Fruit fly (Drosophila melanogaster): ENCODE measurements around the gene Gr93c.

The Gr93c gene

DNA sequence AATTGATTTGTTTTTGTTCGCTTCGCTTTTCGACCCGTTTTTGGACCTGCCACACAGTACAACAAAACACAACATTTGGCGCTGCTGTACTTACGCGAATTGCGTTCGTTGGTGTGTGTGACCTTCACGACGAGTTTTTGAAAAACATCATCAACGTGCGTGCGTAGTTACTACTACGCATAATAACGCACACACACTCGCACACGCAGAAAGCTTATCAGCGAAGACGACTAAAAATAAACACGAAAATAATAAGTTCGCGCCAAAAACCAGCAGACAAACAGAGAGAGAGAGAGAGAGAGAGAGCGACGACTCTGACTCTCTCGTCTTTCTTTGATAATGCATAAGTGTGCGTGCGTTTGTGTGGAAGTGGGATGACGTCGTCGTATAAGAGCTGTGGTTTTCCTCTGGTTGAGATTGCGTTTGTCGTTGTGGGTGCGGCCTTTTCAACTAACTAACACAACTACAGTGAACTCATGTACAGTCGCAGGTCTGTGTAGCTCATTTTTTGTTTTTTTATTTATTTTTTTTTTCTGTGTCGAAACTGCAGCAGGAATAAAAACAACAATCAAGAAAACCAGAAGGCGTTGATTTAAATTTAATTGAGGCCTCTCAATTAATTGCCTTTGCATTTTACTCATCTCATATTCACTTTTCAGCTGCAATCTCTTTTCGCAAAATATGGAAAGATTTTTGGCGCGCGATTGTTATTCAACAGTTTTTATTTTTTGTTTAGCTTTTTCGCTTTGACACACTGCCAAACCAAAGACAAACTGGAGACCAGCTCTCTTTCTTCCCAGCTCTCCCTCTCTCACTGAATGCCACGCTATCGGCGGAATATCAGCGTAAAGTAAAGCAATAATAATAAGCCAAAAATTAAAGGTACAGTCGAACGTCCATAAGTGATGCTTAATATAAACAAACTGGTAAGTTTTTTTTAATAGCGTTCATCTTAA is 8.8 kb upstream of the Gr93c start (continued):
- peak; percentile 95 to 98 for TF ChIP-seq Trl (optimal IDR thresholded peaks at IDR 0.05)
- peak; percentile 63 for TF ChIP-seq Trl (GFP tag; optimal IDR thresholded peaks at IDR 0.05)
- TF ChIP-seq tup (GFP tag; optimal IDR thresholded peaks at IDR 0.05), result no peak
- TF ChIP-seq Dbx (GFP tag; IDR thresholded peaks at IDR 0.05), result 0 out of 3 replicates have a peak, but pooled peaks have one; percentile 10
- TF ChIP-seq chif (GFP tag; optimal IDR thresholded peaks at IDR 0.05), result no peak
- TF ChIP-seq YL-1 (GFP tag; optimal IDR thresholded peaks at IDR 0.05), result no peak
- no peak for TF ChIP-seq CG33557 (GFP tag; optimal IDR thresholded peaks at IDR 0.05)
- TF ChIP-seq hb (GFP tag; IDR thresholded peaks at IDR 0.05; ENCODE audit: partially characterized antibody), result no peak
- TF ChIP-seq Ravus (GFP tag; IDR thresholded peaks at IDR 0.05), result no peak
- TF ChIP-seq CG1647 (GFP tag; optimal IDR thresholded peaks at IDR 0.05), result no peak
- peak; percentile 36; the same call in 1 of the 2 replicates for TF ChIP-seq Scr (GFP tag; IDR thresholded peaks at IDR 0.05; ENCODE audit: partially characterized antibody)
- TF ChIP-seq eve (GFP tag; optimal IDR thresholded peaks at IDR 0.05), result peak in 1 of 2 experiments; percentile 70
- TF ChIP-seq CrebB (tag; optimal IDR thresholded peaks at IDR 0.05), result peak; percentile 24
- peak; percentile 17 for TF ChIP-seq CG3281 (GFP tag; optimal IDR thresholded peaks at IDR 0.05)
- TF ChIP-seq cwo (GFP tag; optimal IDR thresholded peaks at IDR 0.05), result peak; percentile 7
- peak; percentile 12 for TF ChIP-seq CG12391 (tag; optimal IDR thresholded peaks at IDR 0.05)
- peak; percentile 17 for TF ChIP-seq dmrt99B (tag; optimal IDR thresholded peaks at IDR 0.05)
- no peak for TF ChIP-seq CG9437 (GFP tag; optimal IDR thresholded peaks at IDR 0.05)
- peak; percentile 30 for TF ChIP-seq CG17802 (tag; optimal IDR thresholded peaks at IDR 0.05)
- 0 out of 3 replicates have a peak, but pooled peaks have one; percentile 51 for TF ChIP-seq otp (GFP tag; IDR thresholded peaks at IDR 0.05)
- no peak for TF ChIP-seq CG2712 (tag; optimal IDR thresholded peaks at IDR 0.05)
- TF ChIP-seq B-H2 (GFP tag; optimal IDR thresholded peaks at IDR 0.05), result no peak
- no peak for TF ChIP-seq Side (GFP tag; optimal IDR thresholded peaks at IDR 0.05)
- TF ChIP-seq hkb (optimal IDR thresholded peaks at IDR 0.05), result no peak
- no peak for TF ChIP-seq hkb (GFP tag; IDR thresholded peaks at IDR 0.05)
- no peak for TF ChIP-seq da (GFP tag; optimal IDR thresholded peaks at IDR 0.05)
- no peak for TF ChIP-seq CG31388 (GFP tag; optimal IDR thresholded peaks at IDR 0.05)
- no peak for TF ChIP-seq pan (optimal IDR thresholded peaks at IDR 0.05)
- TF ChIP-seq pan (GFP tag; optimal IDR thresholded peaks at IDR 0.05 in 1 of 2, IDR thresholded peaks at IDR 0.05 in 1 of 2), result peak in 1 of 2 experiments; percentile 23
- TF ChIP-seq Nf-YB (GFP tag; optimal IDR thresholded peaks at IDR 0.05), result no peak
- TF ChIP-seq ftz-f1 (GFP tag; optimal IDR thresholded peaks at IDR 0.05), result peak; percentile 96
- TF ChIP-seq CG8944 (GFP tag; optimal IDR thresholded peaks at IDR 0.05), result no peak
- TF ChIP-seq ken (GFP tag; IDR thresholded peaks at IDR 0.05), result no peak
- TF ChIP-seq kni (GFP tag; optimal IDR thresholded peaks at IDR 0.05), result no peak
- no peak for TF ChIP-seq fd64A (GFP tag; optimal IDR thresholded peaks at IDR 0.05)
- no peak for TF ChIP-seq hth (optimal IDR thresholded peaks at IDR 0.05)
- TF ChIP-seq Ada2b (GFP tag; IDR thresholded peaks at IDR 0.05), result no peak
- TF ChIP-seq ranshi (GFP tag; IDR thresholded peaks at IDR 0.05), result no peak
- no peak for TF ChIP-seq pita (GFP tag; optimal IDR thresholded peaks at IDR 0.05)
- TF ChIP-seq Blimp-1 (GFP tag; optimal IDR thresholded peaks at IDR 0.05), result peak; percentile 11
- TF ChIP-seq lov (optimal IDR thresholded peaks at IDR 0.05), result no peak
- 0 out of 3 replicates have a peak, but pooled peaks have one; percentile 70 for TF ChIP-seq lov (GFP tag; IDR thresholded peaks at IDR 0.05)
- peak; percentile 5 for TF ChIP-seq Hsf (GFP tag; optimal IDR thresholded peaks at IDR 0.05)
- no peak for TF ChIP-seq CG5245 (GFP tag; optimal IDR thresholded peaks at IDR 0.05)
- 0 out of 3 replicates have a peak, but pooled peaks have one; percentile 4 for TF ChIP-seq zfh1 (GFP tag; IDR thresholded peaks at IDR 0.05)
- TF ChIP-seq CG10366 (GFP tag; IDR thresholded peaks at IDR 0.05), result no peak
- no peak for TF ChIP-seq h (optimal IDR thresholded peaks at IDR 0.05)
- TF ChIP-seq her (GFP tag; optimal IDR thresholded peaks at IDR 0.05), result peak; percentile 23
- no peak for TF ChIP-seq CG6791 (GFP tag; IDR thresholded peaks at IDR 0.05; ENCODE audit: partially characterized antibody)
- TF ChIP-seq D19B (GFP tag; optimal IDR thresholded peaks at IDR 0.05), result peak; percentile 7

Data from whole organism, embryonic.